Comparison of ENCODE assay signal across 2 fruit fly cellular contexts in genomic region chr3R:26846446-26846845, dm6.
TF ChIP-seq lines count a peak whose summit lies in the region.

No protein-coding gene starts in this region.

TF ChIP-seq in whole organism, embryonic, 481 proteins besides CTCF, POLR2A, EP300 and RAD21 (continued from another document):
- TF ChIP-seq TFAM (GFP tag; optimal IDR thresholded peaks at IDR 0.05; lab: Kevin White, UChicago), result no peak
- TF ChIP-seq CG6689 (GFP tag; IDR thresholded peaks at IDR 0.05; lab: Robert Waterston, UW), result no peak
- no peak for TF ChIP-seq Dek (tag; optimal IDR thresholded peaks at IDR 0.05; lab: Kevin White, UChicago)
- no peak for TF ChIP-seq B-H1 (GFP tag; IDR thresholded peaks at IDR 0.05; lab: Robert Waterston, UW)
- no peak for TF ChIP-seq sd (tag; optimal IDR thresholded peaks at IDR 0.05; lab: Kevin White, UChicago)
- TF ChIP-seq zfh1 (GFP tag; IDR thresholded peaks at IDR 0.05; lab: Robert Waterston, UW), result no peak
- peak; percentile 32; the same call in 1 of the 2 replicates for TF ChIP-seq slbo (GFP tag; IDR thresholded peaks at IDR 0.05; lab: Robert Waterston, UW)
- no peak for TF ChIP-seq CG10979 (tag; optimal IDR thresholded peaks at IDR 0.05; lab: Kevin White, UChicago)
- TF ChIP-seq CG16779 (GFP tag; IDR thresholded peaks at IDR 0.05; lab: Robert Waterston, UW), result no peak
- peak; percentile 4 for TF ChIP-seq Hmr (GFP tag; optimal IDR thresholded peaks at IDR 0.05; lab: Kevin White, UChicago)
- no peak for TF ChIP-seq lbe (GFP tag; optimal IDR thresholded peaks at IDR 0.05; lab: Kevin White, UChicago)
- no peak for TF ChIP-seq CG8388 (GFP tag; optimal IDR thresholded peaks at IDR 0.05; lab: Kevin White, UChicago)
- no peak for TF ChIP-seq CG18764 (GFP tag; optimal IDR thresholded peaks at IDR 0.05; lab: Kevin White, UChicago)
- no peak for TF ChIP-seq Rx (GFP tag; IDR thresholded peaks at IDR 0.05; lab: Robert Waterston, UW)
- TF ChIP-seq CG18599 (GFP tag; optimal IDR thresholded peaks at IDR 0.05; lab: Kevin White, UChicago), result peak; percentile 36
- TF ChIP-seq ERR (GFP tag; optimal IDR thresholded peaks at IDR 0.05; lab: Kevin White, UChicago), result no peak
- TF ChIP-seq CG12659 (GFP tag; optimal IDR thresholded peaks at IDR 0.05; lab: Kevin White, UChicago), result no peak
- TF ChIP-seq Hr3 (GFP tag; optimal IDR thresholded peaks at IDR 0.05; lab: Kevin White, UChicago), result no peak

TF ChIP-seq in whole organism, prepupa, 60 proteins besides CTCF, POLR2A, EP300 and RAD21 (continued from another document):
- TF ChIP-seq Gug (GFP tag; IDR thresholded peaks at IDR 0.05; lab: Robert Waterston, UW), result no peak
- peak; percentile 19 for TF ChIP-seq achi (GFP tag; optimal IDR thresholded peaks at IDR 0.05; lab: Kevin White, UChicago)
- no peak for TF ChIP-seq CG31627 (GFP tag; optimal IDR thresholded peaks at IDR 0.05; lab: Kevin White, UChicago)
- no peak for TF ChIP-seq topi (GFP tag; optimal IDR thresholded peaks at IDR 0.05; lab: Kevin White, UChicago)
- TF ChIP-seq Eip93F (GFP tag; optimal IDR thresholded peaks at IDR 0.05; lab: Kevin White, UChicago), result no peak
- no peak for TF ChIP-seq Hr38 (GFP tag; optimal IDR thresholded peaks at IDR 0.05; lab: Kevin White, UChicago)
- no peak for TF ChIP-seq fd59A (GFP tag; optimal IDR thresholded peaks at IDR 0.05; lab: Kevin White, UChicago)
